Fruit fly (Drosophila melanogaster) whole organism: Measurements from ENCODE around the gene CG15296.

Source experiments
- pan ChIP-seq: fragments of >200 bp; optimal IDR thresholded peaks from 2 replicates; lab custom pipeline; 2017
- usp ChIP-seq: fragments of >200 bp; optimal IDR thresholded peaks from 2 replicates; lab custom pipeline; 2017; ENCODE audit warnings: missing biosample characterization, missing genetic modification characterization, mixed read lengths

- TF ChIP-seq usp (GFP tag; lab: Kevin White, UChicago) (no peak), pan (lab: Kevin White, UChicago) (no peak)
These were observed 31.9 kb downstream of the CG15296 start for dm6 chrX:10534526-10534925.
